Worm (Caenorhabditis elegans) whole organism, L1 larva: ENCODE measurements around the gene nhr-180.

Experiments used
- C16A3.4 ChIP-seq: fragments of 150-350 bp; optimal IDR thresholded peaks from 2 replicates; lab custom pipeline; 2014; ENCODE audit warnings: missing biosample characterization, missing genetic modification characterization
- alr-1 ChIP-seq: fragments of 200-800 bp; sonication (Bioruptor generic); optimal IDR thresholded peaks from 2 replicates; lab custom pipeline; 2018; ENCODE audit warnings: borderline replicate concordance, mild to moderate bottlenecking, missing genetic modification characterization, missing compliant biosample characterization
- ama-1 ChIP-seq: fragments of 150-350 bp; optimal IDR thresholded peaks from 2 replicates; lab custom pipeline; 2014
- elt-2 ChIP-seq: sonication (generic microtip); optimal IDR thresholded peaks from 2 replicates; lab custom pipeline; 2016; ENCODE audit warnings: missing genetic modification characterization, mild to moderate bottlenecking, inconsistent platforms, missing compliant biosample characterization, missing genetic modification reagents
- elt-3 ChIP-seq, 6 experiments: fragments of 150-350 bp in 1 of 6; sonication (generic microtip); optimal IDR thresholded peaks; 2 replicates each; lab custom pipeline; 2017 to 2018; ENCODE audit warnings: missing biosample characterization in 6 of 6, missing genetic modification characterization in 6 of 6, inconsistent platforms in 1 of 6
- fkh-10 ChIP-seq: sonication (generic microtip); optimal IDR thresholded peaks from 2 replicates; lab custom pipeline; 2017; ENCODE audit warnings: missing biosample characterization, missing genetic modification reagents, missing genetic modification characterization
- fkh-8 ChIP-seq: sonication (generic microtip); optimal IDR thresholded peaks from 2 replicates; lab custom pipeline; 2016; ENCODE audit warnings: mild to moderate bottlenecking, missing genetic modification characterization, missing compliant biosample characterization
- lsy-2 ChIP-seq, 2 experiments: fragments of 150-350 bp; optimal IDR thresholded peaks; 2 replicates each; lab custom pipeline; 2014; ENCODE audit warnings: missing biosample characterization in 2 of 2, missing genetic modification characterization in 2 of 2
- nhr-12 ChIP-seq: sonication (generic microtip); optimal IDR thresholded peaks from 2 replicates; lab custom pipeline; 2017; ENCODE audit warnings: missing biosample characterization, missing genetic modification characterization
- nhr-76 ChIP-seq: sonication (generic microtip); optimal IDR thresholded peaks from 2 replicates; lab custom pipeline; 2017; ENCODE audit warnings: missing biosample characterization, missing genetic modification characterization
- pag-3 ChIP-seq: sonication (generic microtip); optimal IDR thresholded peaks from 2 replicates; lab custom pipeline; 2017; ENCODE audit warnings: missing genetic modification characterization, mild to moderate bottlenecking, missing compliant biosample characterization, antibody characterized with exemption, borderline replicate concordance; ENCODE audit not compliant: insufficient read depth
- unc-98 ChIP-seq: fragments of 200-800 bp; sonication (Bioruptor generic); IDR thresholded peaks from 2 replicates; pipeline ENCODE4 v1.3.6; 2022; ENCODE audit warnings: missing genetic modification characterization, missing compliant biosample characterization

ce11 chrV:689538-689937 lies 22.2 kb upstream of the nhr-180 start:
- TF ChIP-seq C16A3.4 (tag; lab: Kevin White, UChicago): no peak
- no peak for TF ChIP-seq ama-1 (lab: Kevin White, UChicago)
- no peak for TF ChIP-seq alr-1
- TF ChIP-seq elt-2 (tag; lab: Kevin White, UChicago): no peak
- no peak for TF ChIP-seq nhr-76 (tag; lab: Kevin White, UChicago)
- TF ChIP-seq lsy-2 (tag; optimal IDR thresholded peaks at IDR 0.05; lab: Kevin White, UChicago): no peak
- TF ChIP-seq nhr-12: no peak
- TF ChIP-seq fkh-8 (tag; lab: Kevin White, UChicago): no peak
- no peak for TF ChIP-seq elt-3 (tag; optimal IDR thresholded peaks at IDR 0.05; lab: Kevin White, UChicago)
- no peak for TF ChIP-seq unc-98 (GFP tag; lab: Robert Waterston, UW)
- no peak for TF ChIP-seq pag-3 (tag; lab: Kevin White, UChicago)
- no peak for TF ChIP-seq fkh-10 (GFP tag; lab: Kevin White, UChicago)
